Fruit fly (Drosophila melanogaster): ENCODE measurements around the gene Hsp26.

The Hsp26 gene

dm6 chr3L:9399013-9399750, 22.0 kb upstream of the Hsp26 start, which contains the start of gene CG4080 (continued):
- TF ChIP-seq salm (tag; optimal IDR thresholded peaks at IDR 0.05) (no peak), amos (GFP tag; IDR thresholded peaks at IDR 0.05; ENCODE audit: partially characterized antibody) (peak; percentile 76; the same call in 1 of the 2 replicates), CG10462 (GFP tag; optimal IDR thresholded peaks at IDR 0.05) (no peak), CG18764 (GFP tag; optimal IDR thresholded peaks at IDR 0.05) (no peak), Poxn (GFP tag; IDR thresholded peaks at IDR 0.05) (no peak), Spps (tag; optimal IDR thresholded peaks at IDR 0.05) (no peak), CG8944 (GFP tag; optimal IDR thresholded peaks at IDR 0.05) (no peak), CG7745 (tag; optimal IDR thresholded peaks at IDR 0.05) (no peak), CG18599 (GFP tag; optimal IDR thresholded peaks at IDR 0.05) (no peak), CG5953 (GFP tag; IDR thresholded peaks at IDR 0.05) (0 out of 2 replicates have a peak, but pooled peaks have one; percentile 41), Rx (GFP tag; IDR thresholded peaks at IDR 0.05) (no peak), nmo (GFP tag; optimal IDR thresholded peaks at IDR 0.05) (peak; percentile 66), lilli (GFP tag; optimal IDR thresholded peaks at IDR 0.05) (peak; percentile 52), tll (GFP tag; optimal IDR thresholded peaks at IDR 0.05) (no peak), Mad (GFP tag; optimal IDR thresholded peaks at IDR 0.05) (peak; percentile 26), C15 (GFP tag; IDR thresholded peaks at IDR 0.05) (no peak), CG32767 (GFP tag; IDR thresholded peaks at IDR 0.05) (no peak), jigr1 (GFP tag; IDR thresholded peaks at IDR 0.05) (no peak; the same call in 2 of the 3 replicates), mld (GFP tag; IDR thresholded peaks at IDR 0.05; ENCODE audit: partially characterized antibody) (0 out of 3 replicates have a peak, but pooled peaks have one; percentile 33), CG17361 (GFP tag; IDR thresholded peaks at IDR 0.05) (peak; percentile 39; the same call in 1 of the 3 replicates), CG15514 (GFP tag; optimal IDR thresholded peaks at IDR 0.05) (peak; percentile 67), pum (GFP tag; optimal IDR thresholded peaks at IDR 0.05) (no peak), ssp (GFP tag; IDR thresholded peaks at IDR 0.05) (no peak), br (optimal IDR thresholded peaks at IDR 0.05) (no peak), CG12391 (tag; optimal IDR thresholded peaks at IDR 0.05) (peak; percentile 84), CG9727 (GFP tag; optimal IDR thresholded peaks at IDR 0.05) (no peak), Hr51 (GFP tag; optimal IDR thresholded peaks at IDR 0.05) (no peak), tup (GFP tag; optimal IDR thresholded peaks at IDR 0.05) (no peak), fru (optimal IDR thresholded peaks at IDR 0.05) (no peak), CG14050 (GFP tag; IDR thresholded peaks at IDR 0.05) (no peak), sqz (GFP tag; optimal IDR thresholded peaks at IDR 0.05) (peak; percentile 32), az2 (GFP tag; optimal IDR thresholded peaks at IDR 0.05) (no peak), Opbp (GFP tag; IDR thresholded peaks at IDR 0.05; ENCODE audit: partially characterized antibody) (peak; percentile 65; the same call in 1 of the 3 replicates), prd (optimal IDR thresholded peaks at IDR 0.05) (no peak), prd (GFP tag; IDR thresholded peaks at IDR 0.05) (no peak), ash1 (GFP tag; optimal IDR thresholded peaks at IDR 0.05) (no peak), CG10321 (GFP tag; IDR thresholded peaks at IDR 0.05) (no peak), CG13424 (tag; optimal IDR thresholded peaks at IDR 0.05) (peak; percentile 17), esg (GFP tag; conservative IDR thresholded peaks at IDR 0.05) (no peak), CG1024 (GFP tag; IDR thresholded peaks at IDR 0.05) (no peak), Xrp1 (GFP tag; IDR thresholded peaks at IDR 0.05) (no peak; the same call in 1 of the 2 replicates), MBD-R2 (GFP tag; IDR thresholded peaks at IDR 0.05) (peak; percentile 25), CG6813 (GFP tag; optimal IDR thresholded peaks at IDR 0.05) (no peak), her (GFP tag; optimal IDR thresholded peaks at IDR 0.05) (no peak), CG6272 (GFP tag; IDR thresholded peaks at IDR 0.05) (no peak), Fer3 (tag; optimal IDR thresholded peaks at IDR 0.05) (no peak), Mes4 (GFP tag; optimal IDR thresholded peaks at IDR 0.05) (peak; percentile 19), Fer1 (GFP tag; optimal IDR thresholded peaks at IDR 0.05) (peak; percentile 19), CG13775 (GFP tag; optimal IDR thresholded peaks at IDR 0.05) (peak; percentile 6), Rfx (GFP tag; IDR thresholded peaks at IDR 0.05) (no peak)
